Fruit fly (Drosophila melanogaster) whole organism, embryonic: ENCODE data around the gene CG7565.

Source experiments
- ATbp ChIP-seq: fragments of 200-800 bp; sonication (Bioruptor generic); optimal IDR thresholded peaks from 2 replicates; lab custom pipeline; 2017; ENCODE audit warnings: missing biosample characterization, mild to moderate bottlenecking, missing genetic modification characterization, missing genetic modification reagents
- B-H1 ChIP-seq: fragments of 200-800 bp; sonication (Bioruptor generic); IDR thresholded peaks from 3 replicates; pipeline ENCODE4 v1.3.6; 2022; ENCODE audit warnings: missing biosample characterization, missing genetic modification characterization
- CG10321 ChIP-seq: fragments of 200-800 bp; sonication (Bioruptor generic); IDR thresholded peaks from 2 replicates; pipeline ENCODE4 v1.3.6; 2022; ENCODE audit warnings: missing biosample characterization, missing genetic modification characterization
- CG11456 ChIP-seq: fragments of 200-800 bp; sonication (Bioruptor generic); IDR thresholded peaks from 3 replicates; pipeline ENCODE4 v1.3.6; 2022; ENCODE audit warnings: missing biosample characterization, missing genetic modification characterization
- CG11560 ChIP-seq: fragments of 200-800 bp; sonication (Bioruptor generic); IDR thresholded peaks from 3 replicates; pipeline ENCODE4 v1.3.6; 2022; ENCODE audit warnings: missing biosample characterization, missing genetic modification characterization
- CG12744 ChIP-seq: fragments of 200-800 bp; sonication (Bioruptor generic); optimal IDR thresholded peaks from 2 replicates; lab custom pipeline; 2016; ENCODE audit warnings: missing biosample characterization, missing genetic modification characterization
- CG14014 ChIP-seq: fragments of 200-800 bp; sonication (Bioruptor generic); IDR thresholded peaks from 2 replicates; pipeline ENCODE4 v1.3.6; 2022; ENCODE audit warnings: missing biosample characterization, missing genetic modification characterization
- CG14667 ChIP-seq: fragments of 200-800 bp; sonication (Bioruptor generic); IDR thresholded peaks from 2 replicates; pipeline ENCODE4 v1.3.6; 2022; ENCODE audit warnings: missing biosample characterization, missing genetic modification characterization
- CG2199 ChIP-seq: fragments of 200-800 bp; sonication (Bioruptor generic); IDR thresholded peaks from 3 replicates; pipeline ENCODE4 v1.3.6; 2022; ENCODE audit warnings: missing biosample characterization, missing genetic modification characterization
- CG2712 ChIP-seq: fragments of 200-800 bp; optimal IDR thresholded peaks from 3 replicates; lab custom pipeline; 2019; ENCODE audit warnings: missing biosample characterization, mild to moderate bottlenecking, missing genetic modification characterization, moderate library complexity
- CG31441 ChIP-seq: fragments of 200-800 bp; sonication (Bioruptor generic); IDR thresholded peaks from 2 replicates; pipeline ENCODE4 v1.3.6; 2022; ENCODE audit warnings: missing biosample characterization, missing genetic modification characterization
- CG4424 ChIP-seq: fragments of 200-800 bp; sonication (Bioruptor generic); optimal IDR thresholded peaks from 3 replicates; lab custom pipeline; 2016; ENCODE audit warnings: missing biosample characterization, missing genetic modification characterization
- CG4617 ChIP-seq: fragments of 200-800 bp; sonication (Bioruptor generic); optimal IDR thresholded peaks from 3 replicates; lab custom pipeline; 2016; ENCODE audit warnings: missing biosample characterization, missing genetic modification characterization, borderline replicate concordance
- CG4707 ChIP-seq: fragments of 200-800 bp; sonication (Bioruptor generic); optimal IDR thresholded peaks from 2 replicates; lab custom pipeline; 2018; ENCODE audit warnings: missing biosample characterization, mild to moderate bottlenecking, missing genetic modification characterization, moderate library complexity
- CG6683 ChIP-seq: fragments of 200-800 bp; sonication (Bioruptor generic); optimal IDR thresholded peaks from 2 replicates; lab custom pipeline; 2017; ENCODE audit warnings: missing biosample characterization, mild to moderate bottlenecking, missing genetic modification characterization, missing genetic modification reagents
- CG7357 ChIP-seq: fragments of 200-800 bp; sonication (Bioruptor generic); IDR thresholded peaks from 3 replicates; pipeline ENCODE4 v1.3.6; 2022; ENCODE audit warnings: missing biosample characterization, missing genetic modification characterization
- CG7556 ChIP-seq: fragments of 200-800 bp; sonication (Bioruptor generic); optimal IDR thresholded peaks from 2 replicates; lab custom pipeline; 2017; ENCODE audit warnings: missing biosample characterization, mild to moderate bottlenecking, missing genetic modification characterization
- CTCF ChIP-seq: fragments of 200-800 bp; sonication (Bioruptor generic); optimal IDR thresholded peaks from 2 replicates; lab custom pipeline; 2017; ENCODE audit warnings: missing biosample characterization, mild to moderate bottlenecking, missing genetic modification characterization, moderate library complexity
- D19A ChIP-seq: fragments of 200-800 bp; optimal IDR thresholded peaks from 3 replicates; lab custom pipeline; 2019; ENCODE audit warnings: missing biosample characterization, mild to moderate bottlenecking, missing genetic modification characterization, moderate library complexity
- Dek ChIP-seq: fragments of 200-800 bp; sonication (Bioruptor generic); optimal IDR thresholded peaks from 3 replicates; lab custom pipeline; 2019; ENCODE audit warnings: missing biosample characterization, mild to moderate bottlenecking, missing genetic modification characterization, moderate library complexity
- Dll ChIP-seq: fragments of 200-800 bp; sonication (Bioruptor generic); IDR thresholded peaks from 4 replicates; pipeline ENCODE4 v1.3.6; 2022; ENCODE audit warnings: missing biosample characterization, missing genetic modification characterization; ENCODE audit not compliant: partially characterized antibody
- HmgZ ChIP-seq: fragments of 200-800 bp; sonication (Bioruptor generic); optimal IDR thresholded peaks from 2 replicates; lab custom pipeline; 2018; ENCODE audit warnings: missing biosample characterization, mild to moderate bottlenecking, missing genetic modification characterization
- MTF-1 ChIP-seq: fragments of 200-800 bp; sonication (Bioruptor generic); optimal IDR thresholded peaks from 2 replicates; lab custom pipeline; 2018; ENCODE audit warnings: missing biosample characterization, mild to moderate bottlenecking, missing genetic modification characterization, borderline replicate concordance
- Max ChIP-seq: fragments of 200-800 bp; sonication (Bioruptor generic); optimal IDR thresholded peaks from 2 replicates; lab custom pipeline; 2016; ENCODE audit warnings: missing biosample characterization, mild to moderate bottlenecking, missing genetic modification characterization
- NFAT ChIP-seq: fragments of 200-800 bp; sonication (Bioruptor generic); IDR thresholded peaks from 2 replicates; pipeline ENCODE4 v1.3.6; 2022; ENCODE audit warnings: missing biosample characterization, missing genetic modification characterization
- NK7.1 ChIP-seq: fragments of 200-800 bp; sonication (Bioruptor generic); optimal IDR thresholded peaks from 3 replicates; lab custom pipeline; 2016; ENCODE audit warnings: missing biosample characterization, missing genetic modification characterization
- Nf-YB ChIP-seq: fragments of 200-800 bp; sonication (Bioruptor generic); optimal IDR thresholded peaks from 3 replicates; lab custom pipeline; 2019; ENCODE audit warnings: missing biosample characterization, mild to moderate bottlenecking, missing genetic modification characterization, moderate library complexity
- Opbp ChIP-seq: fragments of 200-800 bp; sonication (Bioruptor generic); IDR thresholded peaks from 3 replicates; pipeline ENCODE4 v1.3.6; 2022; ENCODE audit warnings: missing biosample characterization, missing genetic modification characterization; ENCODE audit not compliant: partially characterized antibody
- Ssrp ChIP-seq: fragments of 200-800 bp; sonication (Bioruptor generic); optimal IDR thresholded peaks from 2 replicates; lab custom pipeline; 2018; ENCODE audit warnings: missing biosample characterization, mild to moderate bottlenecking, missing genetic modification characterization, moderate library complexity
- TFAM ChIP-seq: fragments of 200-800 bp; sonication (Bioruptor generic); optimal IDR thresholded peaks from 2 replicates; lab custom pipeline; 2017; ENCODE audit warnings: missing biosample characterization, missing genetic modification characterization, inconsistent platforms
- Trl ChIP-seq, 3 experiments: fragments of >200 bp in 2 of 3; fragments of 200-800 bp in 1 of 3; sonication (Bioruptor generic) in 1 of 3; optimal IDR thresholded peaks; 2 replicates in 1 of 3; 3 replicates in 2 of 3; lab custom pipeline; 2016 to 2017; ENCODE audit warnings: missing biosample characterization in 1 of 3, missing genetic modification characterization in 1 of 3
- bcd ChIP-seq: fragments of 200-800 bp; sonication (Bioruptor generic); optimal IDR thresholded peaks from 2 replicates; lab custom pipeline; 2017; ENCODE audit warnings: missing biosample characterization, mild to moderate bottlenecking, missing genetic modification characterization
- cad ChIP-seq: fragments of >200 bp; optimal IDR thresholded peaks from 2 replicates; lab custom pipeline; 2017; ENCODE audit warnings: missing biosample characterization, missing genetic modification characterization
- corto ChIP-seq: fragments of 200-800 bp; sonication (Bioruptor generic); optimal IDR thresholded peaks from 2 replicates; lab custom pipeline; 2016; ENCODE audit warnings: missing biosample characterization, mild to moderate bottlenecking, missing genetic modification characterization, moderate library complexity
- croc ChIP-seq: fragments of 200-800 bp; sonication (Bioruptor generic); conservative IDR thresholded peaks from 3 replicates; pipeline ENCODE4 v1.3.6; 2022; ENCODE audit warnings: missing biosample characterization, missing genetic modification characterization
- dati ChIP-seq: fragments of 200-800 bp; sonication (Bioruptor generic); IDR thresholded peaks from 2 replicates; pipeline ENCODE4 v1.3.6; 2022; ENCODE audit warnings: missing biosample characterization, missing genetic modification characterization
- disco-r ChIP-seq: fragments of 200-800 bp; sonication (Bioruptor generic); optimal IDR thresholded peaks from 2 replicates; lab custom pipeline; 2016; ENCODE audit warnings: missing biosample characterization, missing genetic modification characterization
- grn ChIP-seq: fragments of 200-800 bp; sonication (Bioruptor generic); optimal IDR thresholded peaks from 3 replicates; lab custom pipeline; 2017; ENCODE audit warnings: missing biosample characterization, missing genetic modification characterization
- hb ChIP-seq: fragments of 200-800 bp; sonication (Bioruptor generic); IDR thresholded peaks from 3 replicates; pipeline ENCODE4 v1.3.6; 2022; ENCODE audit warnings: missing biosample characterization, missing genetic modification characterization; ENCODE audit not compliant: partially characterized antibody
- inv ChIP-seq: fragments of 200-800 bp; sonication (Bioruptor generic); IDR thresholded peaks from 2 replicates; pipeline ENCODE4 v1.3.6; 2022; ENCODE audit warnings: missing biosample characterization, missing genetic modification characterization; ENCODE audit not compliant: partially characterized antibody
- ken ChIP-seq: fragments of 200-800 bp; sonication (Bioruptor generic); IDR thresholded peaks from 3 replicates; pipeline ENCODE4 v1.3.6; 2022; ENCODE audit warnings: missing biosample characterization, missing genetic modification characterization
- lbe ChIP-seq: fragments of 200-800 bp; sonication (Bioruptor generic); optimal IDR thresholded peaks from 2 replicates; lab custom pipeline; 2016; ENCODE audit warnings: missing biosample characterization, mild to moderate bottlenecking, missing genetic modification characterization
- lmd ChIP-seq: fragments of 200-800 bp; sonication (Bioruptor generic); IDR thresholded peaks from 2 replicates; pipeline ENCODE4 v1.3.6; 2022; ENCODE audit warnings: missing biosample characterization, missing genetic modification characterization
- maf-S ChIP-seq: fragments of 200-800 bp; sonication (Bioruptor generic); optimal IDR thresholded peaks from 2 replicates; lab custom pipeline; 2016; ENCODE audit warnings: missing biosample characterization, missing genetic modification characterization
- nerfin-1 ChIP-seq: fragments of 200-800 bp; sonication (Bioruptor generic); optimal IDR thresholded peaks from 3 replicates; lab custom pipeline; 2019; ENCODE audit warnings: missing biosample characterization, mild to moderate bottlenecking, missing genetic modification characterization, moderate library complexity
- nerfin-2 ChIP-seq: fragments of 200-800 bp; sonication (Bioruptor generic); IDR thresholded peaks from 2 replicates; pipeline ENCODE4 v1.3.6; 2022; ENCODE audit warnings: missing biosample characterization, missing genetic modification characterization; ENCODE audit not compliant: partially characterized antibody
- odd ChIP-seq: fragments of 200-800 bp; sonication (Bioruptor generic); optimal IDR thresholded peaks from 2 replicates; lab custom pipeline; 2017; ENCODE audit warnings: missing biosample characterization, mild to moderate bottlenecking, missing genetic modification characterization
- psq ChIP-seq: fragments of 200-800 bp; sonication (Bioruptor generic); optimal IDR thresholded peaks from 2 replicates; lab custom pipeline; 2017; ENCODE audit warnings: missing biosample characterization, missing genetic modification characterization
- sima ChIP-seq: fragments of 200-800 bp; sonication (Bioruptor generic); optimal IDR thresholded peaks from 2 replicates; lab custom pipeline; 2016; ENCODE audit warnings: missing biosample characterization, missing genetic modification characterization
- trem ChIP-seq: fragments of 200-800 bp; optimal IDR thresholded peaks from 3 replicates; lab custom pipeline; 2019; ENCODE audit warnings: missing biosample characterization, mild to moderate bottlenecking, missing genetic modification characterization, moderate library complexity
- zf30C ChIP-seq: fragments of 200-800 bp; sonication (Bioruptor generic); optimal IDR thresholded peaks from 3 replicates; lab custom pipeline; 2018; ENCODE audit warnings: missing biosample characterization, mild to moderate bottlenecking, missing genetic modification characterization

CG7565 gene

dm6 chr3L:8041461-8042110 is 50.0 kb downstream of the CG7565 start (continued):
- no peak for TF ChIP-seq zf30C
- no peak for TF ChIP-seq trem
- no peak for TF ChIP-seq Dek
- TF ChIP-seq TFAM (GFP tag; lab: Kevin White, UChicago) = no peak
- TF ChIP-seq corto (GFP tag; lab: Kevin White, UChicago) = no peak
- TF ChIP-seq lbe = no peak
- TF ChIP-seq inv = no peak
- peak; percentile 13 for TF ChIP-seq CG4424 (GFP tag; lab: Kevin White, UChicago)
- no peak for TF ChIP-seq hb (GFP tag; lab: Robert Waterston, UW)
- no peak for TF ChIP-seq CG11456
- no peak for TF ChIP-seq ATbp (GFP tag; lab: Kevin White, UChicago)
- no peak for TF ChIP-seq lmd (GFP tag; lab: Robert Waterston, UW)
- TF ChIP-seq MTF-1 (GFP tag; lab: Kevin White, UChicago) = no peak
- TF ChIP-seq CG4617 (GFP tag; lab: Kevin White, UChicago) = no peak
- no peak for TF ChIP-seq B-H1
- no peak for TF ChIP-seq Max (GFP tag; lab: Kevin White, UChicago)
- no peak for TF ChIP-seq Dll (GFP tag; lab: Robert Waterston, UW)
- TF ChIP-seq CG12744 (GFP tag; lab: Kevin White, UChicago) = no peak
- TF ChIP-seq CG31441 (GFP tag; lab: Robert Waterston, UW) = 0 out of 2 replicates have a peak, but pooled peaks have one; percentile 24
- TF ChIP-seq Opbp (GFP tag; lab: Robert Waterston, UW) = no peak
- TF ChIP-seq CG14014 = no peak
- TF ChIP-seq bcd (GFP tag; lab: Kevin White, UChicago) = no peak
- TF ChIP-seq CG6683 = no peak
- TF ChIP-seq psq (GFP tag; lab: Kevin White, UChicago) = no peak
- TF ChIP-seq ken (GFP tag; lab: Robert Waterston, UW) = no peak
- TF ChIP-seq CG10321 (GFP tag; lab: Robert Waterston, UW) = no peak
- TF ChIP-seq HmgZ (tag; lab: Kevin White, UChicago) = no peak
- no peak for TF ChIP-seq CG11560 (tag; lab: Robert Waterston, UW)
- TF ChIP-seq NK7.1 (GFP tag; lab: Kevin White, UChicago) = no peak
- TF ChIP-seq croc (GFP tag; lab: Robert Waterston, UW) = no peak
- no peak for TF ChIP-seq odd (GFP tag; lab: Kevin White, UChicago)
- no peak for TF ChIP-seq sima (GFP tag; lab: Kevin White, UChicago)
- TF ChIP-seq CG2712 = peak; percentile 37
- no peak for TF ChIP-seq CG2199 (GFP tag; lab: Robert Waterston, UW)
- no peak for TF ChIP-seq Trl (optimal IDR thresholded peaks at IDR 0.05; lab: Kevin White, UChicago)
- TF ChIP-seq Trl (GFP tag; optimal IDR thresholded peaks at IDR 0.05; lab: Kevin White, UChicago) = no peak
- TF ChIP-seq nerfin-1 (tag; lab: Kevin White, UChicago) = peak; percentile 14
- TF ChIP-seq dati (GFP tag; lab: Robert Waterston, UW) = no peak
- no peak for TF ChIP-seq maf-S (GFP tag; lab: Kevin White, UChicago)
- TF ChIP-seq disco-r (GFP tag; lab: Kevin White, UChicago) = no peak
- TF ChIP-seq grn = no peak
- no peak for TF ChIP-seq CG4707 (GFP tag; lab: Kevin White, UChicago)
- no peak for TF ChIP-seq Nf-YB (GFP tag; lab: Kevin White, UChicago)
- no peak for TF ChIP-seq D19A (tag; lab: Kevin White, UChicago)
- no peak for TF ChIP-seq CTCF
- peak; percentile 43; the same call in 1 of the 3 replicates for TF ChIP-seq CG7357 (GFP tag; lab: Robert Waterston, UW)
- TF ChIP-seq CG7556 (GFP tag; lab: Kevin White, UChicago) = no peak
- no peak for TF ChIP-seq NFAT (GFP tag; lab: Robert Waterston, UW)
- peak; percentile 12 for TF ChIP-seq Ssrp (tag; lab: Kevin White, UChicago)
- no peak for TF ChIP-seq cad
- no peak for TF ChIP-seq nerfin-2 (GFP tag; lab: Robert Waterston, UW)
- TF ChIP-seq CG14667 (GFP tag; lab: Robert Waterston, UW) = no peak
